Fruit fly (Drosophila melanogaster): ENCODE measurements around the gene CG8578.

Gene CG8578

DNA sequence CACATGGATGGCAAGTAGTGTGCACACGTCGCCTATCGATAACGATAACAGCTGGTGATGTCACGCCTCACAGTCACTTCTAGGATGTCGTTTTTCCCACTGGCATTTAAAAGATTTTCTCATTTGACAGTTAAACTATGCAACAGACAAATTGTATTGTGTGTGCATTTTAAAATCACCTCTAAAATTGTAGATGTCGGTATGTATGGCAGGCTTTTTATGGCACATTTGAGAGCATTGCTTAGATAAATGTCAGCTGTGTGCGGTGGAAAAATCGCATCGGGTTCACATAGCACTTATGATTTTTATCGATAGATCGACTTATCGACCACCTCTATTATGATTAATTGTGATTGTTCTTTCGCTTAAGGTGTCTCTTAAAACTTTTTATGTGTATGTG lies at the start of gene CG8578, which contains the start of gene ArgRS (continued):
- TF ChIP-seq CG6791 (GFP tag; IDR thresholded peaks at IDR 0.05; ENCODE audit: partially characterized antibody) (peak; percentile 66; the same call in 2 of the 3 replicates), chn (GFP tag; optimal IDR thresholded peaks at IDR 0.05) (peak; percentile 56), psq (GFP tag; optimal IDR thresholded peaks at IDR 0.05) (no peak), CG10565 (GFP tag; optimal IDR thresholded peaks at IDR 0.05) (no peak)

DNA sequence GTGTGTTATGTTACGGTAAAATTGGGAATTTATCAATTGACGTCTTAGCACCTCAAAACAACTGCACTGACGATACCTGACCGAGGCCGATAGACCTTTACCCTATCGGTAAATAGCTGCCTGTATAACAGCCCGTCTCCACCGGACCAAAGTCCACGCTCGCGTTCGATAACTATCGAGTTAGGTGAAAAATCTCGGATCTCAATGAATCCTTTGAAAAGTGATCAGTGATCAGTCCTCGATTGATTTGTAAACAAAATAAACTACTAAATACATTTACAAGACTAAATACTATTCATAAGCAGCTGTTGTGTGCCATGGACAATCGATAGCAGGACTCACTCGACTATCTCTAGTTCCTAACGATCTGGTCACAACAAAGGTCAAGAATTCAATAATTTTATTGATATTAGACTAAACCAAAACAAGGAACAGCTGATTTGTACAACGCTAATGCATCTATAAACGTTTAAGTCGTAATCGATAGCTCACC lies 48.3 kb upstream of the CG8578 start, which contains the start of gene sordd1:
Gene sordd1, minus strand, starts transcription at position 78 of the 493 bp plus-strand sequence.
- TF ChIP-seq nerfin-2 (GFP tag; IDR thresholded peaks at IDR 0.05; ENCODE audit: partially characterized antibody) (peak; percentile 88), CG30020 (tag; optimal IDR thresholded peaks at IDR 0.05) (peak; percentile 86), MBD-R2 (GFP tag; IDR thresholded peaks at IDR 0.05) (peak; percentile 31; the same call in 1 of the 2 replicates), Sin3A (optimal IDR thresholded peaks at IDR 0.05) (peak; percentile 15), mld (GFP tag; IDR thresholded peaks at IDR 0.05; ENCODE audit: partially characterized antibody) (peak; percentile 82), ssp (GFP tag; IDR thresholded peaks at IDR 0.05) (peak; percentile 98), Neu2 (GFP tag; optimal IDR thresholded peaks at IDR 0.05; ENCODE audit: borderline replicate concordance) (peak; percentile 53), hb (GFP tag; IDR thresholded peaks at IDR 0.05; ENCODE audit: partially characterized antibody) (peak; percentile 82), CG7357 (GFP tag; IDR thresholded peaks at IDR 0.05) (peak; percentile 96), pzg (GFP tag; optimal IDR thresholded peaks at IDR 0.05) (peak; percentile 31), inv (GFP tag; IDR thresholded peaks at IDR 0.05; ENCODE audit: partially characterized antibody) (peak; percentile 95), CG34224 (GFP tag; IDR thresholded peaks at IDR 0.05; ENCODE audit: partially characterized antibody) (peak; percentile 85), lola (GFP tag; optimal IDR thresholded peaks at IDR 0.05) (peak in 1 of 3 experiments; percentile 77), CG13287 (GFP tag; IDR thresholded peaks at IDR 0.05; ENCODE audit: partially characterized antibody) (peak; percentile 89), knrl (GFP tag; IDR thresholded peaks at IDR 0.05; ENCODE audit: partially characterized antibody) (peak; percentile 93), BEAF-32 (GFP tag; optimal IDR thresholded peaks at IDR 0.05) (peak; percentile 81), unc-4 (GFP tag; IDR thresholded peaks at IDR 0.05; ENCODE audit: partially characterized antibody) (peak; percentile 85), slbo (GFP tag; IDR thresholded peaks at IDR 0.05) (peak; percentile 39; the same call in 1 of the 2 replicates), sna (GFP tag; IDR thresholded peaks at IDR 0.05; ENCODE audit: partially characterized antibody) (peak; percentile 70; the same call in 1 of the 2 replicates), bbx (GFP tag; IDR thresholded peaks at IDR 0.05; ENCODE audit: partially characterized antibody) (peak; percentile 85), CG7963 (GFP tag; IDR thresholded peaks at IDR 0.05; ENCODE audit: partially characterized antibody) (peak; percentile 85), Ptx1 (GFP tag; IDR thresholded peaks at IDR 0.05) (0 out of 2 replicates have a peak, but pooled peaks have one; percentile 23), zen2 (GFP tag; IDR thresholded peaks at IDR 0.05; ENCODE audit: partially characterized antibody) (peak; percentile 75; the same call in 2 of the 3 replicates), HLH4C (GFP tag; IDR thresholded peaks at IDR 0.05; ENCODE audit: partially characterized antibody) (peak; percentile 92), Dref (GFP tag; IDR thresholded peaks at IDR 0.05) (peak; percentile 79), Hr78 (GFP tag; optimal IDR thresholded peaks at IDR 0.05) (peak in 1 of 2 experiments; percentile 58), amos (GFP tag; IDR thresholded peaks at IDR 0.05; ENCODE audit: partially characterized antibody) (peak; percentile 93), row (GFP tag; IDR thresholded peaks at IDR 0.05) (peak; percentile 77), Dll (GFP tag; IDR thresholded peaks at IDR 0.05; ENCODE audit: partially characterized antibody) (peak; percentile 87), Scr (GFP tag; IDR thresholded peaks at IDR 0.05; ENCODE audit: partially characterized antibody) (peak; percentile 92), CG2116 (GFP tag; optimal IDR thresholded peaks at IDR 0.05) (peak; percentile 63), CG9932 (GFP tag; IDR thresholded peaks at IDR 0.05) (peak; percentile 35; the same call in 1 of the 2 replicates), tna (GFP tag; IDR thresholded peaks at IDR 0.05; ENCODE audit: partially characterized antibody) (peak; percentile 86), Bgb (GFP tag; IDR thresholded peaks at IDR 0.05; ENCODE audit: partially characterized antibody) (peak; percentile 91), MESR4 (GFP tag; optimal IDR thresholded peaks at IDR 0.05) (peak; percentile 8), CG14710 (tag; optimal IDR thresholded peaks at IDR 0.05) (peak; percentile 4), CG42726 (GFP tag; IDR thresholded peaks at IDR 0.05; ENCODE audit: partially characterized antibody) (peak; percentile 87), hbn (GFP tag; IDR thresholded peaks at IDR 0.05; ENCODE audit: partially characterized antibody) (peak; percentile 83), sens (GFP tag) (peak; percentile 31), chinmo (GFP tag; IDR thresholded peaks at IDR 0.05; ENCODE audit: partially characterized antibody) (peak; percentile 86; the same call in 1 of the 4 replicates)

Data from whole organism, embryonic.